Fruit fly (Drosophila melanogaster): ENCODE measurements around the gene CG13116.

CG13116 gene

dm6 chr2L:9779147-9779546 is 49.4 kb downstream of the CG13116 start:
- TF ChIP-seq CG13204 (GFP tag; optimal IDR thresholded peaks at IDR 0.05): no peak
- peak; percentile 38 for TF ChIP-seq CG14655 (GFP tag; optimal IDR thresholded peaks at IDR 0.05)
- TF ChIP-seq fd96Ca (GFP tag; IDR thresholded peaks at IDR 0.05): peak; percentile 52; the same call in 2 of the 3 replicates
- no peak; the same call in 1 of the 2 replicates for TF ChIP-seq Ets98B (GFP tag; IDR thresholded peaks at IDR 0.05)
- no peak for TF ChIP-seq CG34367 (tag; optimal IDR thresholded peaks at IDR 0.05)
- TF ChIP-seq CG12605 (GFP tag; IDR thresholded peaks at IDR 0.05): no peak
- TF ChIP-seq Pif1B (GFP tag; optimal IDR thresholded peaks at IDR 0.05): no peak
- TF ChIP-seq CG32121 (GFP tag; IDR thresholded peaks at IDR 0.05): no peak
- no peak for TF ChIP-seq EcR (GFP tag; optimal IDR thresholded peaks at IDR 0.05)
- TF ChIP-seq CG8159 (tag; optimal IDR thresholded peaks at IDR 0.05): no peak
- TF ChIP-seq D1 (tag; optimal IDR thresholded peaks at IDR 0.05): no peak
- TF ChIP-seq CG10348 (GFP tag; IDR thresholded peaks at IDR 0.05): no peak
- TF ChIP-seq Pif1A (GFP tag; optimal IDR thresholded peaks at IDR 0.05): peak; percentile 20
- TF ChIP-seq CG8301 (tag; optimal IDR thresholded peaks at IDR 0.05): peak; percentile 17
- no peak for TF ChIP-seq CG15710 (tag; optimal IDR thresholded peaks at IDR 0.05)
- TF ChIP-seq CG4496 (GFP tag; IDR thresholded peaks at IDR 0.05): peak; percentile 31; the same call in 1 of the 3 replicates

- TF ChIP-seq CG12605 (GFP tag; IDR thresholded peaks at IDR 0.05): no peak
- no peak; the same call in 2 of the 3 replicates for TF ChIP-seq CG4496 (GFP tag; IDR thresholded peaks at IDR 0.05)
- TF ChIP-seq CG13204 (GFP tag; optimal IDR thresholded peaks at IDR 0.05): no peak
- TF ChIP-seq gl (tag; optimal IDR thresholded peaks at IDR 0.05): peak; percentile 0
- TF ChIP-seq CG34367 (tag; optimal IDR thresholded peaks at IDR 0.05): no peak
- no peak for TF ChIP-seq fd96Ca (GFP tag; IDR thresholded peaks at IDR 0.05)
- no peak for TF ChIP-seq CG17806 (tag; optimal IDR thresholded peaks at IDR 0.05)
- no peak for TF ChIP-seq CG14655 (GFP tag; optimal IDR thresholded peaks at IDR 0.05)
- TF ChIP-seq CG10348 (GFP tag; IDR thresholded peaks at IDR 0.05): no peak
- TF ChIP-seq EcR (GFP tag; optimal IDR thresholded peaks at IDR 0.05): peak; percentile 15
- TF ChIP-seq Pif1B (GFP tag; optimal IDR thresholded peaks at IDR 0.05): no peak
- TF ChIP-seq rn (GFP tag; IDR thresholded peaks at IDR 0.05): no peak
- TF ChIP-seq Ets98B (GFP tag; IDR thresholded peaks at IDR 0.05): no peak
- no peak for TF ChIP-seq CG8301 (tag; optimal IDR thresholded peaks at IDR 0.05)
Observed at dm6 chr2L:9779754-9780153, 50.0 kb downstream of the CG13116 start.

All from whole organism, pupa.